Worm (Caenorhabditis elegans) whole organism, L2 larva: ENCODE measurements around the gene Y41D4B.14.
A peak's percentile ranks its signal among the peaks of the same experiment; 100 is the strongest.
"Not testable (repeated sequence)": the region's sequence is repeated elsewhere in the genome, so short reads cannot be mapped to it uniquely, and the experiment has no call there.

Experiments used
- C34F6.9 ChIP-seq: fragments of 150-350 bp; optimal IDR thresholded peaks from 2 replicates; lab custom pipeline; 2014; ENCODE audit warnings: missing biosample characterization, missing genetic modification characterization
- R02D3.7 ChIP-seq: fragments of 150-350 bp; optimal IDR thresholded peaks from 2 replicates; lab custom pipeline; 2014; ENCODE audit warnings: missing biosample characterization, missing genetic modification characterization
- Y55F3AM.14 ChIP-seq: fragments of 200-800 bp; sonication (Bioruptor generic); optimal IDR thresholded peaks from 2 replicates; lab custom pipeline; 2018; ENCODE audit warnings: mild to moderate bottlenecking, missing genetic modification characterization, missing compliant biosample characterization
- ZK546.5 ChIP-seq: sonication (generic microtip); optimal IDR thresholded peaks from 2 replicates; lab custom pipeline; 2017; ENCODE audit warnings: missing biosample characterization, missing genetic modification characterization
- alr-1 ChIP-seq: fragments of 150-350 bp; optimal IDR thresholded peaks from 2 replicates; lab custom pipeline; 2014; ENCODE audit warnings: missing biosample characterization, missing genetic modification characterization
- aly-2 ChIP-seq: fragments of 150-350 bp; optimal IDR thresholded peaks from 2 replicates; lab custom pipeline; 2014; ENCODE audit warnings: missing biosample characterization, missing genetic modification characterization
- ama-1 ChIP-seq: fragments of 150-350 bp; optimal IDR thresholded peaks from 2 replicates; lab custom pipeline; 2018; ENCODE audit warnings: inconsistent platforms
- blmp-1 ChIP-seq: sonication (generic microtip); optimal IDR thresholded peaks from 2 replicates; lab custom pipeline; 2017; ENCODE audit warnings: missing genetic modification characterization, mild to moderate bottlenecking, missing compliant biosample characterization, antibody characterized with exemption, moderate library complexity; ENCODE audit not compliant: insufficient read depth
- ceh-16 ChIP-seq: fragments of 150-350 bp; optimal IDR thresholded peaks from 2 replicates; lab custom pipeline; 2014; ENCODE audit warnings: missing biosample characterization, missing genetic modification characterization
- ceh-82 ChIP-seq: fragments of 150-350 bp; optimal IDR thresholded peaks from 2 replicates; lab custom pipeline; 2014; ENCODE audit warnings: missing biosample characterization, missing genetic modification characterization
- dmd-4 ChIP-seq: sonication (generic microtip); optimal IDR thresholded peaks from 2 replicates; lab custom pipeline; 2017; ENCODE audit warnings: missing biosample characterization, missing genetic modification characterization
- egl-27 ChIP-seq: sonication (generic microtip); optimal IDR thresholded peaks from 3 replicates; lab custom pipeline; 2017; ENCODE audit warnings: missing biosample characterization, missing genetic modification reagents, missing genetic modification characterization
- elt-1 ChIP-seq: fragments of 150-350 bp; optimal IDR thresholded peaks from 2 replicates; lab custom pipeline; 2014; ENCODE audit warnings: missing biosample characterization, missing genetic modification characterization
- elt-3 ChIP-seq: sonication (generic microtip); optimal IDR thresholded peaks from 2 replicates; lab custom pipeline; 2017; ENCODE audit warnings: missing biosample characterization, missing genetic modification characterization
- fos-1 ChIP-seq: fragments of 150-350 bp; optimal IDR thresholded peaks from 2 replicates; lab custom pipeline; 2014; ENCODE audit warnings: missing biosample characterization, missing genetic modification characterization
- gmeb-1 ChIP-seq: fragments of 150-350 bp; optimal IDR thresholded peaks from 2 replicates; lab custom pipeline; 2014; ENCODE audit warnings: missing biosample characterization, missing genetic modification characterization
- lin-11 ChIP-seq: fragments of 150-350 bp; sonication (generic microtip); optimal IDR thresholded peaks from 2 replicates; lab custom pipeline; 2014; ENCODE audit warnings: missing biosample characterization, missing genetic modification characterization, inconsistent platforms, mixed read lengths
- lin-13 ChIP-seq: fragments of 150-350 bp; optimal IDR thresholded peaks from 2 replicates; lab custom pipeline; 2014; ENCODE audit warnings: missing biosample characterization, missing genetic modification reagents, missing genetic modification characterization
- lin-39 ChIP-seq: fragments of 150-350 bp; optimal IDR thresholded peaks from 2 replicates; lab custom pipeline; 2014; ENCODE audit warnings: missing biosample characterization, missing genetic modification reagents, missing genetic modification characterization
- lsy-2 ChIP-seq, 2 experiments: fragments of 150-350 bp in 1 of 2; sonication (generic microtip) in 1 of 2; optimal IDR thresholded peaks; 2 replicates each; lab custom pipeline; 2014 to 2017; ENCODE audit warnings: missing biosample characterization in 2 of 2, missing genetic modification characterization in 2 of 2
- mbf-1 ChIP-seq: sonication (generic microtip); optimal IDR thresholded peaks from 2 replicates; lab custom pipeline; 2017; ENCODE audit warnings: missing biosample characterization, missing genetic modification characterization
- mdl-1 ChIP-seq, 2 experiments: fragments of 150-350 bp in 1 of 2; sonication (generic microtip) in 1 of 2; optimal IDR thresholded peaks; 2 replicates each; lab custom pipeline; 2017; ENCODE audit warnings: missing biosample characterization in 2 of 2, missing genetic modification characterization in 2 of 2
- nhr-10 ChIP-seq: sonication (generic microtip); optimal IDR thresholded peaks from 2 replicates; lab custom pipeline; 2017; ENCODE audit warnings: missing biosample characterization, missing genetic modification characterization
- nhr-11 ChIP-seq: fragments of 150-350 bp; optimal IDR thresholded peaks from 2 replicates; lab custom pipeline; 2014; ENCODE audit warnings: missing biosample characterization, missing genetic modification characterization
- nhr-12 ChIP-seq: fragments of 150-350 bp; optimal IDR thresholded peaks from 2 replicates; lab custom pipeline; 2014; ENCODE audit warnings: missing biosample characterization, missing genetic modification characterization
- nhr-129 ChIP-seq: fragments of 150-350 bp; optimal IDR thresholded peaks from 2 replicates; lab custom pipeline; 2014; ENCODE audit warnings: missing biosample characterization, missing genetic modification characterization
- nhr-21 ChIP-seq: fragments of 150-350 bp; optimal IDR thresholded peaks from 2 replicates; lab custom pipeline; 2014; ENCODE audit warnings: missing biosample characterization, missing genetic modification characterization
- nhr-23 ChIP-seq: fragments of 150-350 bp; optimal IDR thresholded peaks from 2 replicates; lab custom pipeline; 2014; ENCODE audit warnings: missing biosample characterization, missing genetic modification reagents, missing genetic modification characterization
- nhr-237 ChIP-seq: fragments of 150-350 bp; optimal IDR thresholded peaks from 2 replicates; lab custom pipeline; 2014; ENCODE audit warnings: missing biosample characterization, missing genetic modification characterization
- nhr-25 ChIP-seq: fragments of 150-350 bp; sonication (generic microtip); optimal IDR thresholded peaks from 3 replicates; lab custom pipeline; 2014; ENCODE audit warnings: missing biosample characterization, missing genetic modification characterization
- nhr-6 ChIP-seq: fragments of 150-350 bp; optimal IDR thresholded peaks from 2 replicates; lab custom pipeline; 2014; ENCODE audit warnings: missing biosample characterization, missing genetic modification characterization
- nhr-77 ChIP-seq: fragments of 150-350 bp; optimal IDR thresholded peaks from 2 replicates; lab custom pipeline; 2014; ENCODE audit warnings: missing biosample characterization, missing genetic modification characterization
- peb-1 ChIP-seq: fragments of 150-350 bp; optimal IDR thresholded peaks from 2 replicates; lab custom pipeline; 2014; ENCODE audit warnings: missing biosample characterization, missing genetic modification characterization
- sem-4 ChIP-seq: fragments of 150-350 bp; optimal IDR thresholded peaks from 2 replicates; lab custom pipeline; 2014; ENCODE audit warnings: missing biosample characterization, missing genetic modification reagents, missing genetic modification characterization
- skn-1 ChIP-seq: sonication (generic microtip); optimal IDR thresholded peaks from 2 replicates; lab custom pipeline; 2017; ENCODE audit warnings: missing biosample characterization, missing genetic modification characterization
- sma-3 ChIP-seq: sonication (generic microtip); optimal IDR thresholded peaks from 2 replicates; lab custom pipeline; 2016; ENCODE audit warnings: missing genetic modification reagents, missing genetic modification characterization, missing compliant biosample characterization
- sma-9 ChIP-seq, 2 experiments: fragments of 150-350 bp in 1 of 2; sonication (generic microtip) in 1 of 2; optimal IDR thresholded peaks; 2 replicates each; lab custom pipeline; 2014 to 2016; ENCODE audit warnings: missing genetic modification characterization in 2 of 2, mild to moderate bottlenecking in 1 of 2, missing biosample characterization in 1 of 2, missing compliant biosample characterization in 1 of 2, missing genetic modification reagents in 1 of 2, moderate library complexity in 1 of 2
- unc-39 ChIP-seq: fragments of 150-350 bp; optimal IDR thresholded peaks from 2 replicates; lab custom pipeline; 2014; ENCODE audit warnings: missing biosample characterization, missing genetic modification characterization
- unc-62 ChIP-seq: fragments of 150-350 bp; optimal IDR thresholded peaks from 2 replicates; lab custom pipeline; 2014; ENCODE audit warnings: missing biosample characterization, missing genetic modification reagents, missing genetic modification characterization
- zag-1 ChIP-seq: fragments of 150-350 bp; optimal IDR thresholded peaks from 2 replicates; lab custom pipeline; 2014; ENCODE audit warnings: missing biosample characterization, missing genetic modification characterization
- ztf-1 ChIP-seq: fragments of 200-800 bp; sonication (Bioruptor generic); conservative IDR thresholded peaks from 2 replicates; pipeline ENCODE4 v1.3.6; 2022; ENCODE audit warnings: missing genetic modification characterization, missing compliant biosample characterization
- ztf-11 ChIP-seq: sonication (generic microtip); optimal IDR thresholded peaks from 2 replicates; lab custom pipeline; 2017; ENCODE audit warnings: missing biosample characterization, missing genetic modification characterization
- ztf-4 ChIP-seq: fragments of 150-350 bp; optimal IDR thresholded peaks from 2 replicates; lab custom pipeline; 2014; ENCODE audit warnings: missing biosample characterization, missing genetic modification characterization

Y41D4B.14 gene

DNA sequence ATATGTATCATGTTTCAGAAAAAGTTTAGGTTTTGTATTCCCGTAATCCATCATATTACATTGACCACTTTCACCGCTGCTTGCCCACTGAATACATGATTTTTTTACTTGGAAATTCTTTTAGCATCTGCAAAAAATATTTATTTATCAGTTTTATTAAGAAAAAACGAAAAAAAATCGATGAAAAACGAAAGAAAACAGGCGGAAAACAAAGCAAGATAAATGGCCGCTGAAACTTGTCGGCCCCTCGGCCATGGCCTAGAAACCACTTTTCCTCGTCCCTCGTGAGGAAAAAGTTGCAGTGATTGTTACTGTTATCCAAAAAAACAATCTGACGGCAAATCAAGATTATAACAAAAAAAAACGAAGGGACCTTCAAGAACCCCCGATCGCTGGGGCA, 33.1 kb downstream of the Y41D4B.14 start, which contains the start of gene dsl-3:
Gene dsl-3, plus strand, starts transcription at position 301 of the 400 bp plus-strand sequence.
- TF ChIP-seq unc-62 (GFP tag; lab: Kevin White, UChicago); Y55F3AM.14; elt-1 (tag; lab: Kevin White, UChicago): not testable (repeated sequence)

DNA sequence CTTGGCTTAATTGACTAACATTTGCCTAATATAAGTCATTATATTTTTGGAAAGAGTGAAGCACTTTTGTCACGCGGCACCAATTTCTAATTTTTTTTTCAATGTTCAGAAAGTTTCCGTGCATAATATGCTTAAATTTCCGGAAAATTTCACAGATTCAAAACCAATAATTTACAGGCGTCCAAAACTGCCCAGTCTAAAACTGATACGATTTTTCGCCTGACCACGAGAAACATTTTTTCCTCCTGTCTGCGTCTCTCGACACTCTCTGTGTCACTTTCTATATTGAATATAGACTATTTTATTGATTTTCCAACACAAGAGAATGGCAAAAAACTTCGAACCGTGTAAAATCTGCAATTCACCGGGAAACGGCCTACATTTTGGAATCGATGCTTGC, 36.8 kb downstream of the Y41D4B.14 start, which contains the start of gene nhr-122:
Gene nhr-122, plus strand, starts transcription at position 301 of the 400 bp plus-strand sequence.
- no peak for TF ChIP-seq nhr-237 (tag; lab: Kevin White, UChicago)
- TF ChIP-seq peb-1 (tag; lab: Kevin White, UChicago): no peak
- no peak for TF ChIP-seq lin-13 (GFP tag; lab: Kevin White, UChicago)
- no peak for TF ChIP-seq sem-4 (tag; lab: Kevin White, UChicago)
- TF ChIP-seq skn-1: no peak
- no peak for TF ChIP-seq lsy-2 (tag; optimal IDR thresholded peaks at IDR 0.05; lab: Kevin White, UChicago)
- no peak for TF ChIP-seq ztf-4
- no peak for TF ChIP-seq nhr-21 (tag; lab: Kevin White, UChicago)
- no peak for TF ChIP-seq aly-2 (tag; lab: Kevin White, UChicago)
- no peak for TF ChIP-seq R02D3.7 (tag; lab: Kevin White, UChicago)
- no peak for TF ChIP-seq ZK546.5 (tag; lab: Kevin White, UChicago)
- no peak for TF ChIP-seq nhr-11 (tag; lab: Kevin White, UChicago)
- no peak for TF ChIP-seq nhr-77
- no peak for TF ChIP-seq elt-1 (tag; lab: Kevin White, UChicago)
- TF ChIP-seq sma-9 (GFP tag; optimal IDR thresholded peaks at IDR 0.05; lab: Kevin White, UChicago): no peak
- no peak for TF ChIP-seq sma-9 (tag; optimal IDR thresholded peaks at IDR 0.05; lab: Kevin White, UChicago)

DNA sequence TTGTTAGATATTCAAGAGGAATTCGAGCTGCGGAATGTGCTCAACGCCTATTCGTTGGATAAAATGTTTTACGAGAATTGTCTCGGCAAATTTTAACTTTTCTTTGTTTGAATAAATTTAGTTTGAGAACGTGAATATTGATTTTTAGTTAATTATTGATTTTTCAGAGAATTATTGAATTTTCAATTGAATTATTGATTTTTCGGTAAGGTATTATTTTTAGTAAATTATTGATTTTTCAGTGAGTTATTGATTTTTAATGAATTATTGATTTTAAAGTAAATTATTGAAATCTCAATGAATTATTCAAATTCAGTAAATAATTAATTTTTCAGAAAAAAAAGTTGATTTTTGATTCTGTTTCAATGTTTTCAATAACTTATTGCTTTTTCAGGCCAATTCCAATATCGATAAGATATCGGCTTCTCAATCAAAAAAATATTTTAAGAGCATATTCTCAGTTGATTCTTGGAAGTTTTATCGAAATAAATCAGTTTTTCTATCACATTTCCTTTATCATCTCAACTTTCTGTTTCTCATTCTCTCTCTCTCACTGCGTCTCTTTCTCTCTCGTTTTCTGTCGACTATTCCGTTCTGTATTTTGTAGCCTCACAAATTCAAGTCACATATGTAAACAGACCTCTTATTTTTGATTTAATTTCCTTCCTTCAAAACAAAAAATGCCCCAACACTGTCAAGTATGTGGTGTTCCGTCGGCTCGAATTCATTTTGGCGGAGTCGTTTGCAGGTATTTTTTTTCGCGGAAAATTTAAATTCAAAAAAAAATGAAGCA, 42.9 kb downstream of the Y41D4B.14 start, which contains the start of gene nhr-92:
Gene nhr-92, plus strand, starts transcription at position 576 of the 793 bp plus-strand sequence.
- no peak for TF ChIP-seq R02D3.7 (tag; lab: Kevin White, UChicago)
- TF ChIP-seq ama-1: no peak
- no peak for TF ChIP-seq nhr-21 (tag; lab: Kevin White, UChicago)
- TF ChIP-seq nhr-129 (tag; lab: Kevin White, UChicago): no peak
- no peak for TF ChIP-seq unc-39 (tag; lab: Kevin White, UChicago)
- TF ChIP-seq lsy-2 (tag; optimal IDR thresholded peaks at IDR 0.05; lab: Kevin White, UChicago): no peak
- no peak for TF ChIP-seq alr-1
- TF ChIP-seq Y55F3AM.14: no peak
- TF ChIP-seq mdl-1 (tag; optimal IDR thresholded peaks at IDR 0.05; lab: Kevin White, UChicago): no peak
- no peak for TF ChIP-seq dmd-4 (tag; lab: Kevin White, UChicago)
- no peak for TF ChIP-seq nhr-77
- TF ChIP-seq skn-1: no peak
- TF ChIP-seq zag-1: no peak
- no peak for TF ChIP-seq elt-3 (tag; lab: Kevin White, UChicago)
- no peak for TF ChIP-seq nhr-12 (tag; lab: Kevin White, UChicago)
- no peak for TF ChIP-seq sma-9 (GFP tag; optimal IDR thresholded peaks at IDR 0.05; lab: Kevin White, UChicago)
- TF ChIP-seq sma-9 (tag; optimal IDR thresholded peaks at IDR 0.05; lab: Kevin White, UChicago): no peak
- TF ChIP-seq lin-13 (GFP tag; lab: Kevin White, UChicago): no peak
- no peak for TF ChIP-seq mbf-1
- TF ChIP-seq C34F6.9 (tag; lab: Kevin White, UChicago): no peak
- TF ChIP-seq nhr-6 (tag; lab: Kevin White, UChicago): no peak

DNA sequence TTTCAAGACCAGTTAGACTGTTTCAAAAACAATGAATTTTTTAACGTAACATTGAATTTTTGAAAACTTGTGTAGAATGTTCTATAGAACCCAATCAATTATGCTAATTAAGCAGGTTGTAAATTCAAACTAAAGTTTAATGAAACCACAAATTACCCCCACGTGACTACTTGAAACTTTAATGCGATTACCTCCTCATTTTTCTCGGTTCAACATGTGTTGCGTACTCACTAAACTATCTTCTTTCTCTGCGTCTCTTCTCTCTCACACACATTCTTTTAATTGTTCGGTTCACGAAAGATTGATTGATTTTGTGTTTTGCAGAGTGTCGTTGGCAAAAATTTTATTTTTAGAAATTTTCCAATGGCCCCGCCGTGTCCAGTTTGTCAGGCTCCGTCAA, 46.9 kb downstream of the Y41D4B.14 start, which contains the start of gene nhr-87:
Gene nhr-87, plus strand, starts transcription at position 318 of the 400 bp plus-strand sequence.
- TF ChIP-seq nhr-23 (tag; lab: Kevin White, UChicago): no peak
- no peak for TF ChIP-seq egl-27 (tag; lab: Kevin White, UChicago)
- no peak for TF ChIP-seq nhr-10 (tag; lab: Kevin White, UChicago)
- no peak for TF ChIP-seq mbf-1
- TF ChIP-seq elt-3 (tag; lab: Kevin White, UChicago): no peak
- no peak for TF ChIP-seq R02D3.7 (tag; lab: Kevin White, UChicago)
- TF ChIP-seq nhr-25: peak; percentile 78
- no peak for TF ChIP-seq dmd-4 (tag; lab: Kevin White, UChicago)
- no peak for TF ChIP-seq zag-1
- no peak for TF ChIP-seq nhr-237 (tag; lab: Kevin White, UChicago)
- TF ChIP-seq lin-39 (tag; lab: Kevin White, UChicago): no peak
- no peak for TF ChIP-seq ceh-82 (tag; lab: Kevin White, UChicago)
- TF ChIP-seq fos-1 (tag; lab: Kevin White, UChicago): no peak
- TF ChIP-seq gmeb-1 (tag; lab: Kevin White, UChicago): peak; percentile 29
- TF ChIP-seq skn-1: no peak
- TF ChIP-seq unc-39 (tag; lab: Kevin White, UChicago): no peak
- no peak for TF ChIP-seq ztf-4
- TF ChIP-seq elt-1 (tag; lab: Kevin White, UChicago): no peak
- no peak for TF ChIP-seq lin-11 (tag; lab: Kevin White, UChicago)
- no peak for TF ChIP-seq lin-13 (GFP tag; lab: Kevin White, UChicago)
- no peak for TF ChIP-seq ceh-16 (tag; lab: Kevin White, UChicago)
- no peak for TF ChIP-seq alr-1
- no peak for TF ChIP-seq blmp-1 (tag; lab: Kevin White, UChicago)
- no peak for TF ChIP-seq sma-3 (GFP tag; lab: Kevin White, UChicago)
- TF ChIP-seq nhr-6 (tag; lab: Kevin White, UChicago): peak; percentile 22
- no peak for TF ChIP-seq ztf-1 (GFP tag; lab: Robert Waterston, UW)
- no peak for TF ChIP-seq ztf-11 (tag; lab: Kevin White, UChicago)
- peak; percentile 86 for TF ChIP-seq sma-9 (GFP tag; optimal IDR thresholded peaks at IDR 0.05; lab: Kevin White, UChicago)
- no peak for TF ChIP-seq sma-9 (tag; optimal IDR thresholded peaks at IDR 0.05; lab: Kevin White, UChicago)
- no peak for TF ChIP-seq ama-1
- no peak for TF ChIP-seq unc-62 (GFP tag; lab: Kevin White, UChicago)
